Fruit fly (Drosophila melanogaster): ENCODE results near the gene ema.
A peak's percentile ranks its signal among the peaks of the same experiment; 100 is the strongest.

ema gene

dm6 chr3R:16483877-16484417 is 42.5 kb upstream of the ema start, which contains the start of gene Der-2 (continued):
- TF ChIP-seq Awh (GFP tag; IDR thresholded peaks at IDR 0.05): no peak
- no peak for TF ChIP-seq Tbp (GFP tag; optimal IDR thresholded peaks at IDR 0.05)
- TF ChIP-seq scrt (GFP tag; optimal IDR thresholded peaks at IDR 0.05): no peak
- no peak for TF ChIP-seq CG43689 (GFP tag; IDR thresholded peaks at IDR 0.05)
- TF ChIP-seq CG4707 (GFP tag; optimal IDR thresholded peaks at IDR 0.05): no peak
- TF ChIP-seq ato (GFP tag; IDR thresholded peaks at IDR 0.05; ENCODE audit: partially characterized antibody): peak; percentile 79
- no peak for TF ChIP-seq repo (GFP tag; optimal IDR thresholded peaks at IDR 0.05)
- TF ChIP-seq vfl (GFP tag; optimal IDR thresholded peaks at IDR 0.05): no peak
- TF ChIP-seq fru (optimal IDR thresholded peaks at IDR 0.05): no peak
- TF ChIP-seq Ravus (GFP tag; IDR thresholded peaks at IDR 0.05): no peak
- TF ChIP-seq zfh1 (GFP tag; IDR thresholded peaks at IDR 0.05): no peak
- 0 out of 2 replicates have a peak, but pooled peaks have one; percentile 32 for TF ChIP-seq vvl (GFP tag; IDR thresholded peaks at IDR 0.05)
- peak; percentile 81 for TF ChIP-seq Dp (GFP tag; optimal IDR thresholded peaks at IDR 0.05)
- TF ChIP-seq p53 (GFP tag; optimal IDR thresholded peaks at IDR 0.05): no peak
- no peak for TF ChIP-seq Asciz (GFP tag; optimal IDR thresholded peaks at IDR 0.05)
- TF ChIP-seq CG10147 (GFP tag; optimal IDR thresholded peaks at IDR 0.05): no peak
- no peak for TF ChIP-seq sens-2 (GFP tag; IDR thresholded peaks at IDR 0.05)
- TF ChIP-seq knrl (GFP tag; IDR thresholded peaks at IDR 0.05; ENCODE audit: partially characterized antibody): peak; percentile 87
- no peak for TF ChIP-seq dimm (GFP tag; IDR thresholded peaks at IDR 0.05)
- no peak for TF ChIP-seq so (GFP tag; IDR thresholded peaks at IDR 0.05)
- peak; percentile 87 for TF ChIP-seq mld (GFP tag; IDR thresholded peaks at IDR 0.05; ENCODE audit: partially characterized antibody)
- peak; percentile 64 for TF ChIP-seq nerfin-2 (GFP tag; IDR thresholded peaks at IDR 0.05; ENCODE audit: partially characterized antibody)
- no peak for TF ChIP-seq Drgx (GFP tag; IDR thresholded peaks at IDR 0.05)
- no peak for TF ChIP-seq Max (GFP tag; optimal IDR thresholded peaks at IDR 0.05)
- peak; percentile 77 for TF ChIP-seq MBD-R2 (GFP tag; IDR thresholded peaks at IDR 0.05)
- TF ChIP-seq NC2α (GFP tag; optimal IDR thresholded peaks at IDR 0.05): no peak
- no peak for TF ChIP-seq da (GFP tag; optimal IDR thresholded peaks at IDR 0.05)
- no peak for TF ChIP-seq Usf (GFP tag; optimal IDR thresholded peaks at IDR 0.05)
- peak; percentile 80 for TF ChIP-seq CG2129 (GFP tag; IDR thresholded peaks at IDR 0.05; ENCODE audit: partially characterized antibody)
- peak; percentile 75 for TF ChIP-seq Dref (GFP tag; IDR thresholded peaks at IDR 0.05)
- TF ChIP-seq Fer3 (tag; optimal IDR thresholded peaks at IDR 0.05): no peak
- no peak for TF ChIP-seq CG1024 (GFP tag; IDR thresholded peaks at IDR 0.05)
- TF ChIP-seq Dip3 (GFP tag; optimal IDR thresholded peaks at IDR 0.05): no peak
- peak; percentile 96 for TF ChIP-seq CG34224 (GFP tag; IDR thresholded peaks at IDR 0.05; ENCODE audit: partially characterized antibody)
- no peak for TF ChIP-seq NFAT (GFP tag; IDR thresholded peaks at IDR 0.05)
- no peak for TF ChIP-seq gsb (GFP tag; IDR thresholded peaks at IDR 0.05)
- peak; percentile 57 for TF ChIP-seq stwl (tag; optimal IDR thresholded peaks at IDR 0.05)
- no peak for TF ChIP-seq CG8765 (GFP tag; IDR thresholded peaks at IDR 0.05)
- TF ChIP-seq Nf-YB (GFP tag; optimal IDR thresholded peaks at IDR 0.05): no peak
- no peak for TF ChIP-seq onecut (GFP tag; IDR thresholded peaks at IDR 0.05)
- TF ChIP-seq gem (tag; optimal IDR thresholded peaks at IDR 0.05): no peak
- TF ChIP-seq chinmo (GFP tag; IDR thresholded peaks at IDR 0.05; ENCODE audit: partially characterized antibody): peak; percentile 92; the same call in 3 of the 4 replicates
- no peak for TF ChIP-seq CG4854 (GFP tag; optimal IDR thresholded peaks at IDR 0.05)
- no peak for TF ChIP-seq pita (GFP tag; optimal IDR thresholded peaks at IDR 0.05)
- TF ChIP-seq PHDP (tag; optimal IDR thresholded peaks at IDR 0.05): no peak
- no peak for TF ChIP-seq CG32772 (GFP tag; IDR thresholded peaks at IDR 0.05)
- peak; percentile 20 for TF ChIP-seq CTCF (GFP tag; optimal IDR thresholded peaks at IDR 0.05)
- no peak for TF ChIP-seq CG1603 (tag; optimal IDR thresholded peaks at IDR 0.05)
- TF ChIP-seq BEAF-32 (GFP tag; optimal IDR thresholded peaks at IDR 0.05): peak; percentile 77
- no peak for TF ChIP-seq exex (tag; optimal IDR thresholded peaks at IDR 0.05)
- no peak for TF ChIP-seq CG32532 (GFP tag; IDR thresholded peaks at IDR 0.05)
- TF ChIP-seq HLH4C (GFP tag; IDR thresholded peaks at IDR 0.05; ENCODE audit: partially characterized antibody): peak; percentile 83
